In the genomic region with DNA sequence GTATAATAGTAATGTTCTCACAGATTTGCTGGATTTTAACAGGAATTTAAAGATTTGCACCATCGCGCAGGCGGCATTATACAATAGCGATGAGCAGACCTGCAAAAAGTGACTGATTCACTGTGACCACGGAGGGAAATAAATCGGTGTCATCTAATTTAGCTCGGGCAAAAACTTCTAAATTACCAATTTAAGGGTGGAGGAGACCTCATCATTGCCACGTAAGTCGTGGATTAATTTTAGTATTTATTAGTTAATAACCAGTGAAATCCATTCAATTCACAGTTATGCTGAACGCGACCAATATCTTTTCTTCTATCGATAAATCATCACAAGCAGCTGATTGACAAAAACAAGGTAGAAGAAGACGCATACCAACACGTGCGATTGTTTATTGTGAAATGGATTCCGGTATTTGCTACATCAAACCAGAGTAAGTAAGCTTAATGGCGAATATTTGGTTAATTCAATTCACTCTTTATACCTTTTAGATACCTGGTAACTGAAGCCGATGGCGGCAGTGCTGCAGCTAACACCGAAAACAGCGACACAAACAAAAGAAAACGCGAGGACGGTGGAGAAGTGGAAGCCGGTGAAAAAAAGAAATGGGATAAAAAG, we compare ENCODE assay signal across 5 fruit fly cellular contexts.
TF ChIP-seq lines count a peak whose summit lies in the region.

A gene (minus strand): TSS at position 105 of the 618 bp plus-strand sequence.
A gene (plus strand): TSS at position 369 of the 618 bp plus-strand sequence.

TF ChIP-seq in whole organism, adult, 20 proteins besides CTCF, POLR2A, EP300 and RAD21 (continued from another document):
- TF ChIP-seq CG33017 (tag; optimal IDR thresholded peaks at IDR 0.05; lab: Kevin White, UChicago) (peak; percentile 81), toe (GFP tag; optimal IDR thresholded peaks at IDR 0.05; lab: Kevin White, UChicago) (peak; percentile 88), cic (GFP tag; optimal IDR thresholded peaks at IDR 0.05; lab: Kevin White, UChicago) (peak; percentile 20), CG7045 (GFP tag; optimal IDR thresholded peaks at IDR 0.05; lab: Kevin White, UChicago) (peak; percentile 81)

TF ChIP-seq in whole organism, embryonic, 481 proteins besides CTCF, POLR2A, EP300 and RAD21 (continued from another document and continues in another):
- TF ChIP-seq sima (GFP tag; optimal IDR thresholded peaks at IDR 0.05; lab: Kevin White, UChicago) (peak; percentile 65), grau (tag; optimal IDR thresholded peaks at IDR 0.05; lab: Kevin White, UChicago) (peak; percentile 91), PHDP (tag; optimal IDR thresholded peaks at IDR 0.05; lab: Kevin White, UChicago) (peak; percentile 90), crc (GFP tag; optimal IDR thresholded peaks at IDR 0.05; lab: Kevin White, UChicago) (peak; percentile 83), CG6683 (GFP tag; optimal IDR thresholded peaks at IDR 0.05; lab: Kevin White, UChicago) (peak; percentile 73), kay (GFP tag; optimal IDR thresholded peaks at IDR 0.05; lab: Kevin White, UChicago) (peak; percentile 86), H2.0 (GFP tag; IDR thresholded peaks at IDR 0.05; lab: Robert Waterston, UW) (peak; percentile 90), CG43689 (GFP tag; IDR thresholded peaks at IDR 0.05; lab: Robert Waterston, UW) (peak; percentile 59; the same call in 1 of the 2 replicates), CG10274 (GFP tag; optimal IDR thresholded peaks at IDR 0.05; lab: Kevin White, UChicago) (peak; percentile 72), vnd (GFP tag; IDR thresholded peaks at IDR 0.05; lab: Robert Waterston, UW; ENCODE audit: partially characterized antibody) (peak; percentile 53; the same call in 1 of the 3 replicates), HLH4C (GFP tag; IDR thresholded peaks at IDR 0.05; lab: Robert Waterston, UW; ENCODE audit: partially characterized antibody) (peak; percentile 57; the same call in 2 of the 3 replicates), CG3281 (GFP tag; optimal IDR thresholded peaks at IDR 0.05; lab: Kevin White, UChicago) (peak; percentile 91), CG18619 (GFP tag; optimal IDR thresholded peaks at IDR 0.05; lab: Kevin White, UChicago) (peak; percentile 83), CG4854 (GFP tag; optimal IDR thresholded peaks at IDR 0.05; lab: Kevin White, UChicago) (peak; percentile 84), CG6175 (GFP tag; IDR thresholded peaks at IDR 0.05; lab: Robert Waterston, UW) (peak; percentile 71; the same call in 2 of the 3 replicates), CG11247 (GFP tag; IDR thresholded peaks at IDR 0.05; lab: Robert Waterston, UW) (peak; percentile 89), gro (GFP tag; optimal IDR thresholded peaks at IDR 0.05; lab: Kevin White, UChicago) (peak; percentile 95), Nf-YC (tag; optimal IDR thresholded peaks at IDR 0.05; lab: Kevin White, UChicago) (peak; percentile 82), dati (GFP tag; IDR thresholded peaks at IDR 0.05; lab: Robert Waterston, UW) (0 out of 2 replicates have a peak, but pooled peaks have one; percentile 53), pan (optimal IDR thresholded peaks at IDR 0.05; lab: Kevin White, UChicago) (no peak), pan (GFP tag; optimal IDR thresholded peaks at IDR 0.05 in 1 of 2, IDR thresholded peaks at IDR 0.05 in 1 of 2) (peak in 1 of 2 experiments; percentile 95), Side (GFP tag; optimal IDR thresholded peaks at IDR 0.05; lab: Kevin White, UChicago) (peak; percentile 92), Meics (GFP tag; optimal IDR thresholded peaks at IDR 0.05; lab: Kevin White, UChicago) (peak; percentile 91), disco-r (GFP tag; optimal IDR thresholded peaks at IDR 0.05; lab: Kevin White, UChicago) (peak; percentile 83), ken (GFP tag; IDR thresholded peaks at IDR 0.05; lab: Robert Waterston, UW) (peak; percentile 94), zen2 (GFP tag; IDR thresholded peaks at IDR 0.05; lab: Robert Waterston, UW; ENCODE audit: partially characterized antibody) (no peak; the same call in 2 of the 3 replicates), ato (GFP tag; IDR thresholded peaks at IDR 0.05; lab: Robert Waterston, UW; ENCODE audit: partially characterized antibody) (no peak)

TF ChIP-seq in whole organism, prepupa, 60 proteins besides CTCF, POLR2A, EP300 and RAD21 (continued from another document and continues in another):
- TF ChIP-seq CG15336 (GFP tag; IDR thresholded peaks at IDR 0.05; lab: Robert Waterston, UW) (peak; percentile 85), CG11294 (GFP tag; IDR thresholded peaks at IDR 0.05; lab: Robert Waterston, UW) (peak; percentile 82), CG6163 (GFP tag; IDR thresholded peaks at IDR 0.05; lab: Robert Waterston, UW) (peak; percentile 92), CG6854 (GFP tag; optimal IDR thresholded peaks at IDR 0.05; lab: Kevin White, UChicago) (peak; percentile 68), Sox15 (GFP tag; optimal IDR thresholded peaks at IDR 0.05; lab: Kevin White, UChicago) (peak; percentile 80), cyc (GFP tag; optimal IDR thresholded peaks at IDR 0.05; lab: Kevin White, UChicago) (peak; percentile 90), Sox14 (GFP tag; optimal IDR thresholded peaks at IDR 0.05; lab: Kevin White, UChicago) (peak; percentile 91), CG6808 (GFP tag; optimal IDR thresholded peaks at IDR 0.05; lab: Kevin White, UChicago) (peak; percentile 71), Eip93F (GFP tag; optimal IDR thresholded peaks at IDR 0.05; lab: Kevin White, UChicago) (peak; percentile 62), salr (GFP tag; optimal IDR thresholded peaks at IDR 0.05; lab: Kevin White, UChicago) (peak in 1 of 2 experiments; percentile 76), CG16779 (tag; optimal IDR thresholded peaks at IDR 0.05; lab: Kevin White, UChicago) (peak; percentile 59), dac (GFP tag; optimal IDR thresholded peaks at IDR 0.05; lab: Kevin White, UChicago) (peak; percentile 87), fd85E (GFP tag; optimal IDR thresholded peaks at IDR 0.05; lab: Kevin White, UChicago) (no peak), CG6276 (GFP tag; optimal IDR thresholded peaks at IDR 0.05; lab: Kevin White, UChicago) (peak; percentile 58), CG10669 (GFP tag; optimal IDR thresholded peaks at IDR 0.05; lab: Kevin White, UChicago) (peak; percentile 83), eg (GFP tag; IDR thresholded peaks at IDR 0.05; lab: Robert Waterston, UW) (peak; percentile 93), CG1621 (tag; optimal IDR thresholded peaks at IDR 0.05; lab: Kevin White, UChicago) (peak; percentile 81), pdm3 (GFP tag; optimal IDR thresholded peaks at IDR 0.05; lab: Kevin White, UChicago) (no peak), acj6 (GFP tag; optimal IDR thresholded peaks at IDR 0.05; lab: Kevin White, UChicago) (peak; percentile 88), ss (GFP tag; optimal IDR thresholded peaks at IDR 0.05; lab: Kevin White, UChicago) (peak in 1 of 2 experiments; percentile 80), esn (GFP tag; optimal IDR thresholded peaks at IDR 0.05; lab: Kevin White, UChicago) (peak; percentile 93), achi (GFP tag; optimal IDR thresholded peaks at IDR 0.05; lab: Kevin White, UChicago) (peak; percentile 87), CG4318 (GFP tag; optimal IDR thresholded peaks at IDR 0.05; lab: Kevin White, UChicago) (no peak), CG6792 (GFP tag; optimal IDR thresholded peaks at IDR 0.05; lab: Kevin White, UChicago) (peak; percentile 83), CG8632 (GFP tag; optimal IDR thresholded peaks at IDR 0.05; lab: Kevin White, UChicago) (peak; percentile 70), CG7368 (GFP tag; optimal IDR thresholded peaks at IDR 0.05; lab: Kevin White, UChicago) (peak; percentile 81), CG8119 (GFP tag; IDR thresholded peaks at IDR 0.05; lab: Robert Waterston, UW) (peak; percentile 80), Sox102F (GFP tag; optimal IDR thresholded peaks at IDR 0.05; lab: Kevin White, UChicago) (peak; percentile 76), topi (GFP tag; optimal IDR thresholded peaks at IDR 0.05; lab: Kevin White, UChicago) (peak; percentile 87), CG34406 (GFP tag; optimal IDR thresholded peaks at IDR 0.05; lab: Kevin White, UChicago) (peak; percentile 82), OdsH (GFP tag; optimal IDR thresholded peaks at IDR 0.05; lab: Kevin White, UChicago) (no peak)

TF ChIP-seq in whole organism, pupa, 21 proteins besides CTCF, POLR2A, EP300 and RAD21 (continued from another document):
- TF ChIP-seq CG17806 (tag; optimal IDR thresholded peaks at IDR 0.05; lab: Kevin White, UChicago) (peak; percentile 87), CG8301 (tag; optimal IDR thresholded peaks at IDR 0.05; lab: Kevin White, UChicago) (peak; percentile 85)

TF ChIP-seq in whole organism, wandering third instar larva, 38 proteins besides CTCF, POLR2A, EP300 and RAD21 (continued from another document):
- TF ChIP-seq brk (GFP tag; optimal IDR thresholded peaks at IDR 0.05; lab: Kevin White, UChicago) (no peak), lola (GFP tag; optimal IDR thresholded peaks at IDR 0.05; lab: Kevin White, UChicago) (no peak), Dif (GFP tag; optimal IDR thresholded peaks at IDR 0.05; lab: Kevin White, UChicago; ENCODE audit: partially characterized antibody) (no peak), Myc (optimal IDR thresholded peaks at IDR 0.05; lab: Kevin White, UChicago) (peak; percentile 88), foxo (GFP tag; optimal IDR thresholded peaks at IDR 0.05; lab: Kevin White, UChicago) (peak; percentile 4 to 92), woc (GFP tag; optimal IDR thresholded peaks at IDR 0.05; lab: Kevin White, UChicago) (peak; percentile 91), tai (GFP tag; optimal IDR thresholded peaks at IDR 0.05; lab: Kevin White, UChicago) (no peak), dl (GFP tag; optimal IDR thresholded peaks at IDR 0.05; lab: Kevin White, UChicago; ENCODE audit: insufficient read depth in 1 of 2, partially characterized antibody in 2 of 2) (no peak), Vsx2 (GFP tag; optimal IDR thresholded peaks at IDR 0.05; lab: Kevin White, UChicago; ENCODE audit: partially characterized antibody) (no peak), Dfd (GFP tag; optimal IDR thresholded peaks at IDR 0.05; lab: Kevin White, UChicago) (no peak), psq (GFP tag; optimal IDR thresholded peaks at IDR 0.05; lab: Kevin White, UChicago) (peak; percentile 71), CrebA (GFP tag; optimal IDR thresholded peaks at IDR 0.05; lab: Kevin White, UChicago; ENCODE audit: borderline replicate concordance) (no peak), GATAd (GFP tag; optimal IDR thresholded peaks at IDR 0.05; lab: Kevin White, UChicago) (peak; percentile 17), HLH106 (tag; optimal IDR thresholded peaks at IDR 0.05; lab: Kevin White, UChicago) (peak; percentile 92), CG9705 (GFP tag; optimal IDR thresholded peaks at IDR 0.05; lab: Kevin White, UChicago) (peak; percentile 82), CG32264 (GFP tag; optimal IDR thresholded peaks at IDR 0.05; lab: Kevin White, UChicago) (peak; percentile 45), sage (GFP tag; optimal IDR thresholded peaks at IDR 0.05; lab: Kevin White, UChicago) (no peak), N (GFP tag; optimal IDR thresholded peaks at IDR 0.05; lab: Kevin White, UChicago) (no peak)
